Worm (Caenorhabditis elegans): Measurements from ENCODE around the gene Y54G2A.48.
A peak's percentile ranks its signal among the peaks of the same experiment; 100 is the strongest.
"Not testable (repeated sequence)": the region's sequence is repeated elsewhere in the genome, so short reads cannot be mapped to it uniquely, and the experiment has no call there.

Gene Y54G2A.48

DNA sequence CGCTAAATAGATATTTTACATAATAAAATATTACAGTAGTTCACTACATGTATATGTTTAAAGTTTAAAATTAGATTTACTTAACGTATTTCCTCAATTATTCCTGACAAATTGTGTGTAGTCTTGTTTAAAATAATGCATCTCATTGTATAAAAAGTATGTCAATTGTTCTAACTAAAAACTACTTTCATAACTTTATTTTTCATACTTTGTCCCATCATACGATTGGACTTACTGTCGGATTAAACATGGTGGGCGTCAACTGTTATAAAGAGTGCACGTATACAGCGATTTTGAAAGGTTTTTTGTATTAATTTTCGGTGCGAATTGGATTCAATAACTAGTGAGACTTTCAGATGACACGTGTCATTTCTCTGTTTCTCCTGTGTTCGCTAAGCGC is 28.8 kb downstream of the Y54G2A.48 start, which contains the start of gene Y54G2A.32:
TSS of gene Y54G2A.32 (plus strand) at position 301 of the 400 bp plus-strand sequence.
- TF ChIP-seq snpc-4 (tag; optimal IDR thresholded peaks at IDR 0.05), result no peak
- no peak for TF ChIP-seq fkh-10 (GFP tag; optimal IDR thresholded peaks at IDR 0.05)
- TF ChIP-seq ztf-11 (tag; optimal IDR thresholded peaks at IDR 0.05), result no peak
- TF ChIP-seq pha-4 (tag; optimal IDR thresholded peaks at IDR 0.05), result no peak
- no peak for TF ChIP-seq nhr-77 (tag; optimal IDR thresholded peaks at IDR 0.05)
- TF ChIP-seq elt-3 (tag; optimal IDR thresholded peaks at IDR 0.05), result no peak
- TF ChIP-seq eor-1 (tag; optimal IDR thresholded peaks at IDR 0.05), result no peak
- no peak for TF ChIP-seq nhr-23 (tag; optimal IDR thresholded peaks at IDR 0.05)
- TF ChIP-seq ama-1 (optimal IDR thresholded peaks at IDR 0.05), result no peak
- no peak for TF ChIP-seq skn-1 (tag; optimal IDR thresholded peaks at IDR 0.05)
- TF ChIP-seq unc-62 (GFP tag; optimal IDR thresholded peaks at IDR 0.05), result no peak
- no peak for TF ChIP-seq ceh-28 (tag; optimal IDR thresholded peaks at IDR 0.05)
- no peak for TF ChIP-seq nhr-76 (tag; optimal IDR thresholded peaks at IDR 0.05)
- TF ChIP-seq nhr-11 (tag; optimal IDR thresholded peaks at IDR 0.05), result no peak
- TF ChIP-seq zag-1 (tag; optimal IDR thresholded peaks at IDR 0.05), result no peak
- no peak for TF ChIP-seq nhr-43 (tag; optimal IDR thresholded peaks at IDR 0.05; ENCODE audit: poor library complexity, severe bottlenecking)
- no peak for TF ChIP-seq nhr-67 (tag; optimal IDR thresholded peaks at IDR 0.05)
- TF ChIP-seq nfya-1 (tag; optimal IDR thresholded peaks at IDR 0.05; ENCODE audit: insufficient read depth), result no peak

DNA sequence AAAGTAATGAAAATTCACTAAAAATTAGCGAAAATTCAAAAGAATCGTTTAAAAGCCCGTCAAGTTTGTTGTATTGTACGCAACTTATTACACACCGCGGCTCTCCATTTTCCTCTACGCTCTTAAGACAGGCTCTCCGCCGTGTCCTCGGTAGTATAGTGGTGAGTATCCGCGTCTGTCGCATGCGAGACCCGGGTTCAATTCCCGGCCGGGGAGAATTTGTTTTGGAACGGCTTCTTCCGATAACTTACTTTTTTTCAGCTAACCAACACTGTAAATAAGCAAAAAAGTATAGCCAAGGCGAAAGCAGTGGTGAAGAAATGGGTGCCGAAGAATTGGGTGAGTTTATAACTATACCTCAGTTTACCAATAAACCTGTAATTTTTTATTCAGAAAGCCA is 30.3 kb downstream of the Y54G2A.48 start:
- TF ChIP-seq nfya-1 (tag; optimal IDR thresholded peaks at IDR 0.05; ENCODE audit: insufficient read depth), result peak; percentile 2
- peak; percentile 12 for TF ChIP-seq pha-4 (tag; optimal IDR thresholded peaks at IDR 0.05)
- no peak for TF ChIP-seq eor-1 (tag; optimal IDR thresholded peaks at IDR 0.05)
- TF ChIP-seq elt-2 (tag; optimal IDR thresholded peaks at IDR 0.05), result peak; percentile 6
- no peak for TF ChIP-seq nhr-12 (tag; optimal IDR thresholded peaks at IDR 0.05)

DNA sequence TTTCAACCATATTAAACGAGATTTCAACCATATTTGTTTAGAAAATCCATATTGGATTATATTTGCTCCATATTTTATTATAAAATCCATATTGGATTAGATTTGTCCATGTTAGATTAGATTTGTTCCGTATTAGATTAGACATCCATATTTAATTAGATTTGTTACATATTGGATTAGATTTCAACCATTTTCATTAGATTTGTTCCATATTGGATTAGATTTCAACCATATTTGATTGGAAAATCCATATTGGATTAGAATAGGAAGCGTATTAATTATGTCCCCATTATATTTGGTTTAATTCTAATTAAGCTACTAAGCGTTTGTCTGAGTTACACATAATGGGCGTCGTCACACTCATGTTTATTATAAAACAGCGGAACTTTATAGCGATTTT is 30.9 kb downstream of the Y54G2A.48 start, which contains the start of gene Y54G2A.44:
TSS of gene Y54G2A.44 (plus strand) at position 301 of the 400 bp plus-strand sequence.
- TF ChIP-seq pqm-1, ztf-4, lin-15B (tag; optimal IDR thresholded peaks at IDR 0.05): not testable (repeated sequence)

DNA sequence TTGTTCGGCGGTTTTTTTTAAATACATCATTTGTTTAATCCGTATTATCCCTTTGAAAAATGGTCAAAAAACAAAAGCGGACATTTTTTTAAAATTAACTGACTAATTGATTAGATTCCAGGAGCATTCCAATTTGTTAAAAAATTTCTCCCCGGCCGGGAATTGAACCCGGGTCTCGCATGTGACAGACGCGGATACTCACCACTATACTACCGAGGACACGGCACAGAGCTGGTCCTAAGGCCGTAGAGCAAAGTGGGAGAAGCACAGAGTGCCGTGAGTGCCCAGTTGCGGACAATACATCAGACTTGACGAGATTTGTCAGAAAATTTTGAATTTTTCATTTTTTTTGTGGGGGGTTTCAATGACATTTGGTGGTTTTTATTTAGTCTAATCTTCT is 31.5 kb downstream of the Y54G2A.48 start:
- TF ChIP-seq daf-12 (tag; optimal IDR thresholded peaks at IDR 0.05) (no peak), hmg-11 (tag; optimal IDR thresholded peaks at IDR 0.05) (peak; percentile 16), ztf-11 (tag; optimal IDR thresholded peaks at IDR 0.05) (no peak), ceh-28 (tag; optimal IDR thresholded peaks at IDR 0.05) (no peak), lin-15B (tag; optimal IDR thresholded peaks at IDR 0.05) (peak; percentile 14), elt-2 (tag; optimal IDR thresholded peaks at IDR 0.05) (peak; percentile 19), skn-1 (tag; optimal IDR thresholded peaks at IDR 0.05) (no peak), ceh-9 (tag; optimal IDR thresholded peaks at IDR 0.05) (no peak), nfya-1 (tag; optimal IDR thresholded peaks at IDR 0.05; ENCODE audit: insufficient read depth) (peak; percentile 16)

DNA sequence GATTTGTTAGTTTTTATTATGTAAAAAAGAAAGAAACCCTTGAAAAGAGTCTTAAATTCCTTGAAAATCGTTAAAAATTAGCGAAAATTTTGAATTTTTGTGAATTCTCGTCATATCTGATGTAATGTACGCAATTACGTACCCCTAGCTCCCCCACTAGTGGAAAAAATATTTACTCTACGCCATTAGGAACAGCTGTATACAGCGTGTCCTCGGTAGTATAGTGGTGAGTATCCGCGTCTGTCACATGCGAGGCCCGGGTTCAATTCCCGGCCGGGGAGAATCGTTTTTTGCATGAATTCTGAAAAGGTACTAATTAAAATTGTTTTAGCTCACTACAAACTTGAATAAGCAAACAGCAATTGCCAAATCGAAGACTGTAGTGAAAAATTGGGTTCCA is 32.6 kb downstream of the Y54G2A.48 start:
- TF ChIP-seq nhr-12 (tag; optimal IDR thresholded peaks at IDR 0.05) (no peak), nhr-28 (tag; optimal IDR thresholded peaks at IDR 0.05) (no peak), nhr-77 (tag; optimal IDR thresholded peaks at IDR 0.05) (no peak), ZK546.5 (tag; optimal IDR thresholded peaks at IDR 0.05) (no peak), elt-2 (tag; optimal IDR thresholded peaks at IDR 0.05) (no peak)

DNA sequence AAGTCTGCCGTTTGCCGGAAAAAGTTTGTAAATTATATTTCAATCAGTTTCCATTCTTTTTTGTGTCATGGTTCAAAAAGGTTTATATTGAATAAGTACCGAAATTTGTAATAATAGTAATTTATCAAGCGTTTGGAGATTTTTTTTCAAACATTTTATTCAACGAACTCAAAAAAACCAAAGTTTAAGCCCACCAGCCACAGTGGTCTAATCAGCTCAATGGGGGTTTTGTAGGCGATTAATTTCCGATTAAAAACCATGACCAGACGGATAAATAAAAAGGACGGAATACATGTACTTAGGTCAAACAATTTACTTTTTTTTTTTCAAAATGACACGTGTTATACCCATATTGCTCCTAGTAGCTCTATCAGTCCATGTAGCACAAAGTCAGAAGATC is 33.1 kb downstream of the Y54G2A.48 start, which contains the start of gene Y54G2A.10:
TSS of gene Y54G2A.10 (plus strand) at position 301 of the 400 bp plus-strand sequence.
- no peak for TF ChIP-seq lin-39 (tag; optimal IDR thresholded peaks at IDR 0.05)
- TF ChIP-seq nhr-43 (tag; optimal IDR thresholded peaks at IDR 0.05; ENCODE audit: poor library complexity, severe bottlenecking), result no peak
- no peak for TF ChIP-seq nhr-76 (tag; optimal IDR thresholded peaks at IDR 0.05)
- TF ChIP-seq fkh-2 (tag; optimal IDR thresholded peaks at IDR 0.05), result no peak
- TF ChIP-seq R02D3.7 (tag; optimal IDR thresholded peaks at IDR 0.05), result no peak
- no peak for TF ChIP-seq jun-1 (tag; optimal IDR thresholded peaks at IDR 0.05)
- no peak for TF ChIP-seq lsy-12 (tag; optimal IDR thresholded peaks at IDR 0.05)
- no peak for TF ChIP-seq nhr-23 (tag; optimal IDR thresholded peaks at IDR 0.05)
- TF ChIP-seq mml-1 (tag; optimal IDR thresholded peaks at IDR 0.05), result no peak
- no peak for TF ChIP-seq hmg-11 (tag; optimal IDR thresholded peaks at IDR 0.05)
- no peak for TF ChIP-seq ztf-11 (tag; optimal IDR thresholded peaks at IDR 0.05)
- no peak for TF ChIP-seq mdl-1 (tag; optimal IDR thresholded peaks at IDR 0.05)
- TF ChIP-seq nhr-67 (tag; optimal IDR thresholded peaks at IDR 0.05), result no peak
- no peak for TF ChIP-seq lin-15B (tag; optimal IDR thresholded peaks at IDR 0.05)
- no peak for TF ChIP-seq ceh-28 (tag; optimal IDR thresholded peaks at IDR 0.05)
- no peak for TF ChIP-seq zag-1 (tag; optimal IDR thresholded peaks at IDR 0.05)
- no peak for TF ChIP-seq nhr-77 (tag; optimal IDR thresholded peaks at IDR 0.05)

Data from whole organism, L3 larva.